Fruit fly (Drosophila melanogaster): ENCODE measurements around the gene CG2082.

CG2082 gene

DNA sequence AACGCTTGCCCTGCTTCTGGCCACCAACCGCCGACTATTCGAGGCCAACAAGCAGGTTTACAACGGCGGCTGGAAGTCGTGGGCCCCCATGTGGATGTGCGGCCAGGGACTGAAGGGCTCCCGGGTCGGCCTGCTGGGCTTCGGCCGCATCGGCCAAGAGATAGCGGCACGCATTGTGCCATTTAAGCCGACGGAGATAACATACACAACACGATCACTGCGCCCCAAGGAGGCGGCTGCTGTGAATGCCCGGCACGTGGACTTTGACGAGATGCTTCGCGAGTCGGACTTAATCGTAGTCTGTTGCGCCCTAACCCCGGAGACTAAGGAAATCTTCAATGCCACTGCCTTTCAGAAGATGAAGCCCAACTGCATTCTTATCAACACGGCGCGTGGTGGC, 43.6 kb downstream of the CG2082 start:
- TF ChIP-seq Dll (optimal IDR thresholded peaks at IDR 0.05) (no peak), EcR (GFP tag; optimal IDR thresholded peaks at IDR 0.05) (no peak), usp (GFP tag; optimal IDR thresholded peaks at IDR 0.05) (no peak), CG8478 (optimal IDR thresholded peaks at IDR 0.05) (no peak), psq (optimal IDR thresholded peaks at IDR 0.05) (no peak), pan (optimal IDR thresholded peaks at IDR 0.05) (peak; percentile 3)

dm6 chr3R:5736305-5736869, 44.5 kb downstream of the CG2082 start, which contains the start of the genes CG2100 and CG1236:
Gene CG2100 (minus strand): TSS chr3R:5736355.
Gene CG1236 (plus strand): TSS chr3R:5736748.
- no peak for TF ChIP-seq psq (optimal IDR thresholded peaks at IDR 0.05)
- peak; percentile 90 for TF ChIP-seq pan (optimal IDR thresholded peaks at IDR 0.05)

DNA sequence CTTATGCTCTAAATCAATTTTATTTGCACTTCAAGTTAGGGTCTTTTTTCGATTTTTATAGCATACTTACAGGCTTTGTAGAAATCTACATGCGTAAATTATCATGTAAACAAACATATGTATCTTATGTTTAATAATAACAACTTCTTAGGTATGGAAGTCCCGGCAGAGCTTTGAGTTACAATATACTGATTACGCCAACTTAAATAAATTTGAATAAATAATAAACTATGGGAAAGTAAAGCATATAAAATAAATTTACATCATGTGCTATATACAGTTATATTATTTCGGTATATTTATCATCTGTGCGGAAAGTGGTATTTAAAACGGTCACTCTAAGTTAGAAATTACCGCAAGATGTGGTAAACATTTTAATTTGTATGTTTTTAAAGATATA, 47.7 kb downstream of the CG2082 start, which contains the start of gene CG1239:
TSS of gene CG1239 (plus strand) at position 333 of the 400 bp plus-strand sequence.
- TF ChIP-seq EcR (GFP tag; optimal IDR thresholded peaks at IDR 0.05) (no peak), psq (optimal IDR thresholded peaks at IDR 0.05) (no peak), CG8478 (optimal IDR thresholded peaks at IDR 0.05) (no peak), Dll (optimal IDR thresholded peaks at IDR 0.05) (no peak), usp (GFP tag; optimal IDR thresholded peaks at IDR 0.05) (no peak), pan (optimal IDR thresholded peaks at IDR 0.05) (no peak)

DNA sequence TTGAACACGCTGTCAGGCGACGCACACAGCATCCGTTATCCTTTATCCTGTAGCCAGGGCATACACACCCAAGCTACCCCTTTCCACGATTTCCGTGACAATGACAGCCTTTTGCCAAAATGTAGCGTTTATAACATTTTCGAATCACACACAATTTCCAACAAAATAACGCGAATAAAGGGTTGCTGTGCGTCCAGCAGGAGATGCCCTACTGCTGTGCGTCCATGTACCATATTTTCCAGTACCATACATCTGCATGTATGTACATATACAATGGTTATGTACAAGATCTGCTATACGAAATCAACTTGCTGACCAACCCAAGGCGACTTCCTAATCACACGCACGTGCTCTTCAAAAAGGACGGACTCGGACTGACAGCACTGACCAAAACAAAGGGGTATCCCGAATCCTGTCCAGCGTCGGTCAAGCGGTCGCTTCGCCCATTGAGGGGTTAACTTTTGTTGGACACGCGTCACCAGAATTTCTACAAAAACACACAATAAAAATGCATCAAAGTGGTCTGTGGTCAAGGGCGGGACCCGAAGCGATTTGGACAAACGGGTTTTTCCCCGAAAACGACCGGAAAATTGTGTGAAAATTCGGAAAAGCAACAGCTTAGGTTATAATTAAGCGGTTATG, 53.0 kb downstream of the CG2082 start:
- TF ChIP-seq usp (GFP tag; optimal IDR thresholded peaks at IDR 0.05) (no peak), CG8478 (optimal IDR thresholded peaks at IDR 0.05) (no peak), psq (optimal IDR thresholded peaks at IDR 0.05) (no peak), Dll (optimal IDR thresholded peaks at IDR 0.05) (no peak), EcR (GFP tag; optimal IDR thresholded peaks at IDR 0.05) (no peak), pan (optimal IDR thresholded peaks at IDR 0.05) (no peak)

DNA sequence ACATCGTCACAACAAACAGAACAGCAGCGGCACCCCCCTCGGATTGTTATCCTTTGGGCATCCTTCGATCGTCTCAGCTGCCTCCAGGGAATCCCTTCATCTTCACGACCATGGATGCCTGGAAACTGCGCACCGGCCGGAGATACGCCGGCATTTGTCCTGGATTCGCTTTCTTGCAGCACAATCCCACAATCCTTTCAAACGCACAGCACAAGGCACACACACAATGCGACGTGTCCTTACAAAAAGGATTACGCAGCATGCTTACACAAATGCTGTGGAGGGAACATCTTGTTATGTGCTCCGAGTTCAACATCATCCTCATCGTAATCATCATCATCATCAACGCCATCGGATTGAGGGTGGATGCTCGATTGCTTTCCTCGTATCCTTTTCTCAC, 57.8 kb downstream of the CG2082 start:
- TF ChIP-seq psq (optimal IDR thresholded peaks at IDR 0.05) = no peak
- TF ChIP-seq CG8478 (optimal IDR thresholded peaks at IDR 0.05) = no peak
- TF ChIP-seq Dll (optimal IDR thresholded peaks at IDR 0.05) = no peak
- no peak for TF ChIP-seq EcR (GFP tag; optimal IDR thresholded peaks at IDR 0.05)
- TF ChIP-seq usp (GFP tag; optimal IDR thresholded peaks at IDR 0.05) = no peak
- TF ChIP-seq pan (optimal IDR thresholded peaks at IDR 0.05) = no peak

DNA sequence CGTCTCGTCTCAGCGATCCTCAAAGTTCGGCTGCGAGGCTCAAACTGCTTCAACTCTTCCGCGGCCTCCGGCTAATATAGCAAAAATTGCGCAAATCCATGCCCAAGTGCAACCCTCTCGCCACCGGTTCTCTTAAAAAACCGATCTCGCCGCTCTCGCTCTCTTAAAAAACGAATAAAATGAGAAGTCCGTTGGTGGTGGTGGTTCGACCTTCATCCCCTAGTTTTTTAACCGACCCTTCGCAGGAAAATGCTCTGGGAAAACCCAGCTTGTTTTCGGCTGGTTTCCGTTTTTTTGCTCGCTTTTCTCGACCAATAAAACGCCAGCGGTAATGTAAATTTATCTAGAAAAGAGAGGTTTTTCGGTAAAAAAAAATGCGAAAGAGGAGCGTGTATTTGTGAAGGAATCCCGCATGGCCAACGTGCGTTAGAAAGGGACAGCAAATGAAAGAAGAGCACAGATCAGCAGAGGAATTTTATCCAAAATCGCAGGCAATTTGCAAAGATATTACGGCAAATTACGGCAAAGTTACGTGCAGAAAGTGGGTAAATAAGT, 64.0 kb downstream of the CG2082 start, which contains the start of gene cas:
TSS of gene cas (minus strand) at position 51 of the 555 bp plus-strand sequence.
- TF ChIP-seq Dll (optimal IDR thresholded peaks at IDR 0.05) = no peak
- TF ChIP-seq EcR (GFP tag; optimal IDR thresholded peaks at IDR 0.05) = no peak
- no peak for TF ChIP-seq pan (optimal IDR thresholded peaks at IDR 0.05)
- no peak for TF ChIP-seq psq (optimal IDR thresholded peaks at IDR 0.05)
- no peak for TF ChIP-seq CG8478 (optimal IDR thresholded peaks at IDR 0.05)
- TF ChIP-seq usp (GFP tag; optimal IDR thresholded peaks at IDR 0.05) = no peak

Measured in whole organism.